Worm (Caenorhabditis elegans) whole organism, early embryonic: ENCODE measurements around the gene C05C9.2.

ENCODE experiments used
- aly-1 ChIP-seq: sonication (generic microtip); optimal IDR thresholded peaks from 2 replicates; lab custom pipeline; 2016; ENCODE audit warnings: missing genetic modification characterization, missing compliant biosample characterization
- tbx-11 ChIP-seq: fragments of 200-800 bp; sonication (Bioruptor generic); IDR thresholded peaks from 2 replicates; pipeline ENCODE4 v1.3.6; 2022; ENCODE audit warnings: missing genetic modification characterization, missing compliant biosample characterization

ce11 chrX:11193670-11194069 is 40.8 kb downstream of the C05C9.2 start:
- no peak for TF ChIP-seq aly-1 (tag; lab: Kevin White, UChicago)
- TF ChIP-seq tbx-11 (GFP tag; lab: Robert Waterston, UW), result no peak
